Worm (Caenorhabditis elegans): ENCODE data around the gene C31C9.6.

C31C9.6 gene

DNA sequence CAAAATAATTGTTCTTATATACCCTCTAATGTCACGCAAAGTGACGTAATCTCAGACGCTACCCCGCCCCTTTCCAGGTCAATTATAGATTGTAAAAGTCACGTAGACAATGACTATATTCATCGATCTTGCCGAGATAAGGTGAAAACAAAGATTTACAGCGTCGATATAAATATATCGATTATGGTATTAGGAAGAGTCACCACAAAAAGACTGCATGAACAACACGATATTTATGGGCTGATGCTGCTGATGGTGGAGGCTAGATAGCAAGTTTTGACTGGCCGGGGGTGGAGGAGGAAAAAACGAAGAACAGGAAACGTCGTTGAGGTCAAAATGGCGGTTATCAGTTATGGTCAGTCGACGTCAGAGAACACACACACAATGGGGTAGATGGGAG lies 23.3 kb downstream of the C31C9.6 start:
- peak in 1 of 3 experiments; percentile 5 for TF ChIP-seq elt-3 (tag; optimal IDR thresholded peaks at IDR 0.05)
- TF ChIP-seq nfya-1 (tag; optimal IDR thresholded peaks at IDR 0.05; ENCODE audit: insufficient read depth) = peak; percentile 17
- TF ChIP-seq mml-1 (tag; optimal IDR thresholded peaks at IDR 0.05) = no peak
- peak; percentile 75 for TF ChIP-seq elt-2 (tag; optimal IDR thresholded peaks at IDR 0.05)
- peak; percentile 76 for TF ChIP-seq pqm-1 (tag; optimal IDR thresholded peaks at IDR 0.05)
- TF ChIP-seq elt-1 (tag; optimal IDR thresholded peaks at IDR 0.05) = peak; percentile 97
- no peak for TF ChIP-seq fos-1 (tag; optimal IDR thresholded peaks at IDR 0.05)
- peak; percentile 17 for TF ChIP-seq skn-1 (tag; optimal IDR thresholded peaks at IDR 0.05)
- peak; percentile 79 for TF ChIP-seq ceh-28 (tag; optimal IDR thresholded peaks at IDR 0.05)
- TF ChIP-seq mdl-1 (tag; optimal IDR thresholded peaks at IDR 0.05) = no peak
- peak; percentile 54 for TF ChIP-seq nhr-43 (tag; optimal IDR thresholded peaks at IDR 0.05; ENCODE audit: poor library complexity, severe bottlenecking)
- TF ChIP-seq nhr-23 (tag; optimal IDR thresholded peaks at IDR 0.05) = peak; percentile 89
- TF ChIP-seq ceh-16 (tag; optimal IDR thresholded peaks at IDR 0.05) = no peak
- TF ChIP-seq nhr-25 (tag; optimal IDR thresholded peaks at IDR 0.05) = peak; percentile 87

DNA sequence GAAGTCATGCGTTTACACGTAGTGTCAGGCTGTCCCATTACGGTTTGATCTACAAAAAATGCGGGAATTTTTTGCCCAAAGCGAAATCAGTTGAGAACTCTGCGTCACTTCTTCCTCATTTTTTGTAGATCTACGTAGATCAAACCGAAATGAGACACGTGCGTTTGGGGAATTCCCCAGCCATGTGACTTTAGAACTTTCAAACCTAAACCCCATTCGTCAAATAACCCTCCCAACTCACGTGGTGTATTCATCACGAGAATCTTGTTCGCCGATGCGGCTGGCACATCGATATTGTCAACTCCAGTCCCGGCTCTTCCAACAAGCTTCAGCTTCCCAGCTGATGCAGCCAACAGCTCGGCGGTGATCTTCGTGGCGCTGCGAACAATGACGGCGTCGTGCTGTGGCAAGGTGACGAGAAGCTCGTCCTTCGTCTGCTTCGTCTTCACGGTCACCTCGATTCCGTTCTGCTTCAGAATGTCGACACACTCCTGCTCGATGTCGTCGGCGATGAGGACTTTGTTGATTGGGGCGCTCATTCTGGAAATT lies 23.9 kb downstream of the C31C9.6 start, which contains the start of gene phdh-1:
TSS of gene phdh-1 (minus strand) at position 540 of the 549 bp plus-strand sequence.
- no peak for TF ChIP-seq fkh-2 (tag; optimal IDR thresholded peaks at IDR 0.05)
- no peak for TF ChIP-seq nhr-28 (tag; optimal IDR thresholded peaks at IDR 0.05)
- peak; percentile 5 for TF ChIP-seq nhr-43 (tag; optimal IDR thresholded peaks at IDR 0.05; ENCODE audit: poor library complexity, severe bottlenecking)
- no peak for TF ChIP-seq sea-2 (GFP tag; optimal IDR thresholded peaks at IDR 0.05)
- TF ChIP-seq fkh-10 (GFP tag; optimal IDR thresholded peaks at IDR 0.05) = no peak
- TF ChIP-seq ztf-11 (tag; optimal IDR thresholded peaks at IDR 0.05) = no peak

DNA sequence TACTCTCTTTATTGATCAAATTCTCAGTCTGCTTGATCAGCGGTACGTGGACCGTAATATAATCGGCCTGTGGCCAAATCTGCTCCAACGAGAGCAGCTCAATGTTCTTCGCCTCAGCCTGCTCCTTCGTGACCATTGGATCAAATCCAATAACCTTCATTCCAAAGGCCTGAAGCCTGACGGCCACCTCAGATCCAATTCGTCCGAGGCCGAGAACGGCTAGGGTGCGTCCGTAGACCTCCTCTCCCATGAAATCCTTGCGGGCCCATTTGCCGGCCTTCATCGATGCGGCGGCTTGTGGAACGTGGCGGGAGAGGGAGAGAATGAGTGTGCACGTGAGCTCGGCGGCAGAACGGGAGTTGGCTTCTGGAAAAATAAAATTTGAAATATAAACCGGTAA lies 24.4 kb downstream of the C31C9.6 start:
- TF ChIP-seq eor-1 (tag; optimal IDR thresholded peaks at IDR 0.05) (no peak), nhr-23 (tag; optimal IDR thresholded peaks at IDR 0.05) (no peak), nhr-76 (tag; optimal IDR thresholded peaks at IDR 0.05) (no peak), nhr-67 (tag; optimal IDR thresholded peaks at IDR 0.05) (no peak), elt-3 (tag; optimal IDR thresholded peaks at IDR 0.05) (no peak), ama-1 (optimal IDR thresholded peaks at IDR 0.05) (peak; percentile 27), unc-62 (GFP tag; optimal IDR thresholded peaks at IDR 0.05) (no peak), pqm-1 (tag; optimal IDR thresholded peaks at IDR 0.05) (no peak), ceh-28 (tag; optimal IDR thresholded peaks at IDR 0.05) (no peak)

DNA sequence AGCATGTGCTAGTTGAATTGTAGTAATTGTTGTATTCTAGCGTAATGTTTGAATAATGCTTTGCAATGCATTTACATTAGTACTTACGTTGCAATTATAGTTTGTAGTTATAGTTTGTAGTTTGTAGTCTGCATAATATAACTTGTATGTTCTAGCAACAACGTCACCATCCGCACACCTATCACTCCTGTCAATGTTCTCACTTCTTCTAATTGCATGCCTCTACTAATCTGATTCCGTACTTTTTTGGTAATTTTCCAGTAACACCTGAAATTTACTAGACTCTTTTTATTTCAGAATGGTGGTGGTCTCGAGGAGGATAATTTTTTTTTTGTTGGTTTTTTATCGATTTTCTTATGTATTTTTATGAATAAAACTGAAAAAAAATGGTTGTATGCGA lies 25.3 kb downstream of the C31C9.6 start:
- peak; percentile 78 for TF ChIP-seq nhr-43 (tag; optimal IDR thresholded peaks at IDR 0.05; ENCODE audit: poor library complexity, severe bottlenecking)
- TF ChIP-seq ztf-4 (tag; optimal IDR thresholded peaks at IDR 0.05) = no peak
- peak; percentile 29 for TF ChIP-seq nhr-23 (tag; optimal IDR thresholded peaks at IDR 0.05)
- no peak for TF ChIP-seq fkh-2 (tag; optimal IDR thresholded peaks at IDR 0.05)
- TF ChIP-seq lsy-12 (tag; optimal IDR thresholded peaks at IDR 0.05) = no peak

DNA sequence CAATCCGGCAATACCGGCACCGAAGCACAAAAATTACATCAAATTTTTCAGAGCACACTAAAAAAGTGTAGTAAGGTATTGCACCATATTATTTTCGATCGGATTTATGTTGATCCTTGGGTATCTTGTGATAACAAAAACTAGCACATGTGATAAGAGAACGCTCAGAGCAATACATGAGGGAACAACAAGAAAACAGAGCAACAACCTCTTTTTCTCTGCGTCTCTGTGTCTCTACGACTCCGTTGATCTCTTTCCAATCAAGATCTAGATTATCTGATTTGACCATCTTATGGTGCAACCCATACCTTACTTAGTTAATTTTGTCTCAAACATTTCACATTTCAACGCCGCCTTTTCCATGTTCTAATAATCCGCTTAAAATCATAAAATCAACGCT lies 29.7 kb downstream of the C31C9.6 start, which contains the start of gene tag-10:
TSS of gene tag-10 (plus strand) at position 347 of the 400 bp plus-strand sequence.
- no peak for TF ChIP-seq aly-2 (tag; optimal IDR thresholded peaks at IDR 0.05)
- TF ChIP-seq egl-5 (tag; optimal IDR thresholded peaks at IDR 0.05) = no peak
- peak; percentile 30 for TF ChIP-seq elt-2 (tag; optimal IDR thresholded peaks at IDR 0.05)
- TF ChIP-seq elt-1 (tag; optimal IDR thresholded peaks at IDR 0.05) = peak; percentile 81

DNA sequence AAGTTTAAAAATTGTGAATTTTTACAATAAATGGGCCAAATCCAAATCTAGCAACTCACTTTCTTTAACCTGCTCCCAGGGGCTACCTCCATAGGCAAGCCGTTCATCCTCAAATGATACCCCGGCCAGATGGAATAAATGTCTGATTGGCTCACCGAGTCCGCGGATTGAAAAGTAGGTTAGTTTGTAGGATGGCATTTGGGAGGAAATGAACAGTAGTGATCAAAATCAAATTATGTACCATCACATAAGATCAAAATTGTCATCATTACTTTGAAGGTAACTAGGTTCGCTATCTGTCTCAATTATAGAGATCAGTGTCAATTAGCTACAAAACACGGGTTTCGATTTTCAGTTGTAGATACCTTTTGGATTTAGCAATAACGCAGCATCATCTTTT lies 31.2 kb downstream of the C31C9.6 start, which contains the start of the genes gst-17 and gst-18:
TSS of gene gst-17 (minus strand) at position 101 of the 400 bp plus-strand sequence.
TSS of gene gst-18 (minus strand) at position 198 of the 400 bp plus-strand sequence.
- TF ChIP-seq nhr-237 (tag; optimal IDR thresholded peaks at IDR 0.05) (no peak), ztf-11 (tag; optimal IDR thresholded peaks at IDR 0.05) (no peak), nhr-43 (tag; optimal IDR thresholded peaks at IDR 0.05; ENCODE audit: poor library complexity, severe bottlenecking) (no peak), fkh-2 (tag; optimal IDR thresholded peaks at IDR 0.05) (no peak), mml-1 (tag; optimal IDR thresholded peaks at IDR 0.05) (no peak), lin-39 (tag; optimal IDR thresholded peaks at IDR 0.05) (no peak), elt-3 (tag; optimal IDR thresholded peaks at IDR 0.05) (no peak), ama-1 (optimal IDR thresholded peaks at IDR 0.05) (no peak), skn-1 (tag; optimal IDR thresholded peaks at IDR 0.05) (no peak), unc-62 (GFP tag; optimal IDR thresholded peaks at IDR 0.05) (no peak), lsy-12 (tag; optimal IDR thresholded peaks at IDR 0.05) (no peak), nfya-1 (tag; optimal IDR thresholded peaks at IDR 0.05; ENCODE audit: insufficient read depth) (no peak), nhr-28 (tag; optimal IDR thresholded peaks at IDR 0.05) (no peak), fkh-10 (GFP tag; optimal IDR thresholded peaks at IDR 0.05) (no peak)
